Fruit fly (Drosophila melanogaster) whole organism, pupa: Measurements from ENCODE around the gene CG14223.

Experiments used
- CG10348 ChIP-seq: fragments of 200-800 bp; sonication (Bioruptor generic); IDR thresholded peaks from 2 replicates; pipeline ENCODE4 v1.3.6; 2022; ENCODE audit warnings: missing biosample characterization, missing genetic modification characterization
- CG12605 ChIP-seq: fragments of 200-800 bp; sonication (Bioruptor generic); IDR thresholded peaks from 2 replicates; pipeline ENCODE4 v1.3.6; 2022; ENCODE audit warnings: missing biosample characterization, missing genetic modification characterization
- CG15710 ChIP-seq: fragments of 200-800 bp; sonication (Bioruptor generic); optimal IDR thresholded peaks from 2 replicates; lab custom pipeline; 2018; ENCODE audit warnings: missing biosample characterization, mild to moderate bottlenecking, missing genetic modification characterization, moderate library complexity
- CG17806 ChIP-seq: fragments of 200-800 bp; sonication (Bioruptor generic); optimal IDR thresholded peaks from 2 replicates; lab custom pipeline; 2018; ENCODE audit warnings: missing biosample characterization, mild to moderate bottlenecking, missing genetic modification characterization, moderate library complexity
- CG34367 ChIP-seq: fragments of 200-800 bp; sonication (Bioruptor generic); optimal IDR thresholded peaks from 2 replicates; lab custom pipeline; 2018; ENCODE audit warnings: missing biosample characterization, mild to moderate bottlenecking, missing genetic modification characterization
- CG8159 ChIP-seq: fragments of 200-800 bp; sonication (Bioruptor generic); optimal IDR thresholded peaks from 3 replicates; lab custom pipeline; 2018; ENCODE audit warnings: missing biosample characterization, mild to moderate bottlenecking, missing genetic modification characterization, moderate library complexity
- CG8301 ChIP-seq: fragments of 200-800 bp; sonication (Bioruptor generic); optimal IDR thresholded peaks from 2 replicates; lab custom pipeline; 2018; ENCODE audit warnings: missing biosample characterization, mild to moderate bottlenecking, missing genetic modification characterization
- CG9948 ChIP-seq: fragments of 200-800 bp; sonication (Bioruptor generic); optimal IDR thresholded peaks from 2 replicates; lab custom pipeline; 2018; ENCODE audit warnings: missing biosample characterization, mild to moderate bottlenecking, missing genetic modification characterization, moderate library complexity
- D1 ChIP-seq: fragments of 200-800 bp; sonication (Bioruptor generic); optimal IDR thresholded peaks from 2 replicates; lab custom pipeline; 2018; ENCODE audit warnings: missing biosample characterization, mild to moderate bottlenecking, missing genetic modification characterization, moderate library complexity
- EcR ChIP-seq: fragments of 200-800 bp; sonication (Bioruptor generic); optimal IDR thresholded peaks from 3 replicates; lab custom pipeline; 2019; ENCODE audit warnings: missing biosample characterization, missing genetic modification characterization, mild to moderate bottlenecking, moderate library complexity, missing genetic modification reagents
- Ets98B ChIP-seq: fragments of 200-800 bp; sonication (Bioruptor generic); IDR thresholded peaks from 2 replicates; pipeline ENCODE4 v1.3.6; 2022; ENCODE audit warnings: missing biosample characterization, missing genetic modification characterization
- Snoo ChIP-seq: fragments of 200-800 bp; sonication (Bioruptor generic); optimal IDR thresholded peaks from 3 replicates; lab custom pipeline; 2017; ENCODE audit warnings: missing biosample characterization, mild to moderate bottlenecking, missing genetic modification characterization, inconsistent platforms
- fd96Ca ChIP-seq: fragments of 200-800 bp; sonication (Bioruptor generic); IDR thresholded peaks from 3 replicates; pipeline ENCODE4 v1.3.6; 2022; ENCODE audit warnings: missing biosample characterization, missing genetic modification characterization
- gl ChIP-seq: fragments of 200-800 bp; sonication (Bioruptor generic); optimal IDR thresholded peaks from 2 replicates; lab custom pipeline; 2018; ENCODE audit warnings: missing biosample characterization, mild to moderate bottlenecking, missing genetic modification characterization

DNA sequence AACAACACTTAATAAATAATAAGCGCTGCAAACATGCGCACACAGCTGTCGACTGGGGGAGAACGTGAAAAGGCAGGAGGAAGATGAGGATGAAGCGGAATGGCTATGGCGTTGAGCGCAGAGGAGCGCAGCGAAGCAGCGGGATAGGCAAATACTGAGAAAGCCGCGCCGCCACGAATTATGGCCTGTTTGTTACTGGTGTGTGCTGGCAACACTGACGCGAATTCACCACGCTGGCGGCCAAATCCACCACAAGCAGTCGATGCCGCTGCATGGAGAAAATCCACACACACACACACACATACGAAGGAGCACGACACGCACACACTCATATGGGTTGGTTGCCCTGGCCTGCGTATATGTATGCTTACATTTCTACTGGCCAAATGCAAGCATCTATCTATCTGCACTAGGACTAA lies 26.8 kb downstream of the CG14223 start:
- TF ChIP-seq Ets98B (GFP tag; lab: Robert Waterston, UW) (peak; percentile 61), CG15710 (tag; lab: Kevin White, UChicago) (no peak), D1 (tag; lab: Kevin White, UChicago) (no peak), gl (tag; lab: Kevin White, UChicago) (no peak), CG8301 (tag; lab: Kevin White, UChicago) (no peak), EcR (GFP tag; lab: Kevin White, UChicago) (peak; percentile 49), CG12605 (GFP tag; lab: Robert Waterston, UW) (no peak), CG17806 (tag; lab: Kevin White, UChicago) (no peak), fd96Ca (GFP tag; lab: Robert Waterston, UW) (peak; percentile 39; the same call in 1 of the 3 replicates), CG34367 (no peak), Snoo (tag; lab: Kevin White, UChicago) (no peak), CG8159 (tag; lab: Kevin White, UChicago) (no peak), CG9948 (tag; lab: Kevin White, UChicago) (no peak), CG10348 (GFP tag; lab: Robert Waterston, UW) (no peak)
